Fruit fly (Drosophila melanogaster) Kc167 (cell line): ENCODE measurements around the gene usp.

Experiments
- Myc ChIP-seq: fragments of >200 bp; optimal IDR thresholded peaks from 2 replicates; lab custom pipeline; 2017; ENCODE audit warnings: missing external identifiers
- Sin3A ChIP-seq: fragments of >200 bp; optimal IDR thresholded peaks from 2 replicates; lab custom pipeline; 2018; ENCODE audit warnings: missing external identifiers
- h ChIP-seq: fragments of >200 bp; optimal IDR thresholded peaks from 3 replicates; lab custom pipeline; 2018; ENCODE audit warnings: missing external identifiers
- insv ChIP-seq: fragments of >200 bp; optimal IDR thresholded peaks from 3 replicates; lab custom pipeline; 2018; ENCODE audit warnings: missing external identifiers
- psq ChIP-seq: fragments of >200 bp; optimal IDR thresholded peaks from 2 replicates; lab custom pipeline; 2017; ENCODE audit warnings: missing external identifiers
- ttk ChIP-seq: sonication (Bioruptor generic); optimal IDR thresholded peaks from 2 replicates; lab custom pipeline; 2017; ENCODE audit warnings: missing external identifiers

- TF ChIP-seq psq (lab: Kevin White, UChicago) (no peak), ttk (lab: Kevin White, UChicago) (no peak), insv (no peak), h (lab: Kevin White, UChicago) (no peak), Myc (lab: Kevin White, UChicago) (no peak), Sin3A (lab: Kevin White, UChicago) (no peak)
Observed at dm6 chrX:2068292-2068691, 26.2 kb upstream of the usp start, which contains the start of gene CG4194.
